Fruit fly (Drosophila melanogaster) whole organism, prepupa: ENCODE data around the gene capt.

Experiments
- Blimp-1 ChIP-seq: fragments of 200-800 bp; sonication (Bioruptor generic); optimal IDR thresholded peaks from 3 replicates; lab custom pipeline; 2017; ENCODE audit warnings: missing biosample characterization, missing genetic modification characterization, mild to moderate bottlenecking, moderate library complexity, missing genetic modification reagents
- CG10631 ChIP-seq: fragments of 200-800 bp; sonication (Bioruptor generic); optimal IDR thresholded peaks from 2 replicates; lab custom pipeline; 2016; ENCODE audit warnings: missing biosample characterization, missing genetic modification characterization
- CG10669 ChIP-seq: fragments of 200-800 bp; sonication (Bioruptor generic); optimal IDR thresholded peaks from 3 replicates; lab custom pipeline; 2018; ENCODE audit warnings: missing biosample characterization, mild to moderate bottlenecking, missing genetic modification characterization, moderate library complexity
- CG11294 ChIP-seq: fragments of 200-800 bp; sonication (Bioruptor generic); IDR thresholded peaks from 2 replicates; pipeline ENCODE4 v1.3.6; 2022; ENCODE audit warnings: missing biosample characterization, missing genetic modification characterization
- CG11902 ChIP-seq: fragments of 200-800 bp; sonication (Bioruptor generic); optimal IDR thresholded peaks from 3 replicates; lab custom pipeline; 2016; ENCODE audit warnings: missing biosample characterization, missing genetic modification characterization
- CG15336 ChIP-seq: fragments of 200-800 bp; sonication (Bioruptor generic); IDR thresholded peaks from 2 replicates; pipeline ENCODE4 v1.3.6; 2022; ENCODE audit warnings: missing biosample characterization, missing genetic modification characterization
- CG1621 ChIP-seq: fragments of 200-800 bp; sonication (Bioruptor generic); optimal IDR thresholded peaks from 3 replicates; lab custom pipeline; 2018; ENCODE audit warnings: missing biosample characterization, mild to moderate bottlenecking, missing genetic modification characterization
- CG16779 ChIP-seq: fragments of 200-800 bp; sonication (Bioruptor generic); optimal IDR thresholded peaks from 3 replicates; lab custom pipeline; 2017; ENCODE audit warnings: missing biosample characterization, mild to moderate bottlenecking, missing genetic modification characterization
- CG3032 ChIP-seq: fragments of 200-800 bp; optimal IDR thresholded peaks from 2 replicates; lab custom pipeline; 2019; ENCODE audit warnings: missing biosample characterization, mild to moderate bottlenecking, missing genetic modification characterization, moderate library complexity
- CG3919 ChIP-seq: fragments of 200-800 bp; sonication (Bioruptor generic); optimal IDR thresholded peaks from 3 replicates; lab custom pipeline; 2016; ENCODE audit warnings: missing biosample characterization, missing genetic modification characterization
- CG4318 ChIP-seq: fragments of 200-800 bp; sonication (Bioruptor generic); optimal IDR thresholded peaks from 3 replicates; lab custom pipeline; 2017; ENCODE audit warnings: missing biosample characterization, mild to moderate bottlenecking, missing genetic modification characterization
- CG6276 ChIP-seq: fragments of 200-800 bp; sonication (Bioruptor generic); optimal IDR thresholded peaks from 2 replicates; lab custom pipeline; 2017; ENCODE audit warnings: missing biosample characterization, mild to moderate bottlenecking, missing genetic modification characterization
- CG6792 ChIP-seq: fragments of 200-800 bp; sonication (Bioruptor generic); optimal IDR thresholded peaks from 3 replicates; lab custom pipeline; 2016; ENCODE audit warnings: missing biosample characterization, missing genetic modification characterization
- CG6808 ChIP-seq: fragments of 200-800 bp; sonication (Bioruptor generic); optimal IDR thresholded peaks from 3 replicates; lab custom pipeline; 2017; ENCODE audit warnings: missing biosample characterization, missing genetic modification characterization, mild to moderate bottlenecking, moderate library complexity, missing genetic modification reagents
- CG6854 ChIP-seq: fragments of 200-800 bp; sonication (Bioruptor generic); optimal IDR thresholded peaks from 2 replicates; lab custom pipeline; 2017; ENCODE audit warnings: missing biosample characterization, mild to moderate bottlenecking, missing genetic modification characterization
- CG7368 ChIP-seq: fragments of 200-800 bp; sonication (Bioruptor generic); optimal IDR thresholded peaks from 3 replicates; lab custom pipeline; 2016; ENCODE audit warnings: missing biosample characterization, missing genetic modification characterization
- CG8119 ChIP-seq: fragments of 200-800 bp; sonication (Bioruptor generic); IDR thresholded peaks from 3 replicates; pipeline ENCODE4 v1.3.6; 2022; ENCODE audit warnings: missing biosample characterization, missing genetic modification characterization
- CG8319 ChIP-seq: fragments of 200-800 bp; sonication (Bioruptor generic); optimal IDR thresholded peaks from 3 replicates; lab custom pipeline; 2016; ENCODE audit warnings: missing biosample characterization, missing genetic modification characterization
- CG9139 ChIP-seq: fragments of 200-800 bp; sonication (Bioruptor generic); optimal IDR thresholded peaks from 3 replicates; lab custom pipeline; 2017; ENCODE audit warnings: missing biosample characterization, mild to moderate bottlenecking, missing genetic modification characterization
- Eip78C ChIP-seq: fragments of 200-800 bp; sonication (Bioruptor generic); peaks from one replicate; lab custom pipeline; 2016; ENCODE audit warnings: missing biosample characterization, missing genetic modification characterization
- Ets96B ChIP-seq: fragments of 200-800 bp; optimal IDR thresholded peaks from 2 replicates; lab custom pipeline; 2019; ENCODE audit warnings: missing biosample characterization, mild to moderate bottlenecking, missing genetic modification characterization, moderate library complexity
- Hr38 ChIP-seq: sonication (Bioruptor generic); optimal IDR thresholded peaks from 2 replicates; lab custom pipeline; 2016; ENCODE audit warnings: missing biosample characterization, missing genetic modification characterization
- Hr4 ChIP-seq: fragments of 200-800 bp; sonication (Bioruptor generic); optimal IDR thresholded peaks from 3 replicates; lab custom pipeline; 2016; ENCODE audit warnings: missing biosample characterization, missing genetic modification characterization
- Lpt ChIP-seq: fragments of 200-800 bp; sonication (Bioruptor generic); optimal IDR thresholded peaks from 3 replicates; lab custom pipeline; 2016; ENCODE audit warnings: missing biosample characterization, missing genetic modification characterization
- OdsH ChIP-seq: fragments of 200-800 bp; sonication (Bioruptor generic); optimal IDR thresholded peaks from 3 replicates; lab custom pipeline; 2016; ENCODE audit warnings: missing biosample characterization, missing genetic modification characterization
- Smox ChIP-seq: fragments of 200-800 bp; sonication (Bioruptor generic); optimal IDR thresholded peaks from 3 replicates; lab custom pipeline; 2016; ENCODE audit warnings: missing biosample characterization, missing genetic modification characterization
- Sox14 ChIP-seq: fragments of 200-800 bp; sonication (Bioruptor generic); optimal IDR thresholded peaks from 3 replicates; lab custom pipeline; 2016; ENCODE audit warnings: missing biosample characterization, missing genetic modification characterization
- achi ChIP-seq: fragments of 200-800 bp; sonication (Bioruptor generic); optimal IDR thresholded peaks from 3 replicates; lab custom pipeline; 2016; ENCODE audit warnings: missing biosample characterization, missing genetic modification characterization
- acj6 ChIP-seq: fragments of 200-800 bp; sonication (Bioruptor generic); optimal IDR thresholded peaks from 3 replicates; lab custom pipeline; 2016; ENCODE audit warnings: missing biosample characterization, missing genetic modification characterization
- cyc ChIP-seq: fragments of 200-800 bp; sonication (Bioruptor generic); optimal IDR thresholded peaks from 3 replicates; lab custom pipeline; 2016; ENCODE audit warnings: missing biosample characterization, missing genetic modification characterization
- dac ChIP-seq: fragments of 200-800 bp; sonication (Bioruptor generic); optimal IDR thresholded peaks from 2 replicates; lab custom pipeline; 2017; ENCODE audit warnings: missing biosample characterization, mild to moderate bottlenecking, missing genetic modification characterization
- dsx ChIP-seq: fragments of 200-800 bp; optimal IDR thresholded peaks from 3 replicates; lab custom pipeline; 2019; ENCODE audit warnings: missing biosample characterization, mild to moderate bottlenecking, missing genetic modification characterization, moderate library complexity; ENCODE audit not compliant: poor library complexity, severe bottlenecking
- eg ChIP-seq: fragments of 200-800 bp; sonication (Bioruptor generic); IDR thresholded peaks from 3 replicates; pipeline ENCODE4 v1.3.6; 2022; ENCODE audit warnings: missing biosample characterization, missing genetic modification characterization
- fd85E ChIP-seq: fragments of 200-800 bp; sonication (Bioruptor generic); optimal IDR thresholded peaks from 3 replicates; lab custom pipeline; 2016; ENCODE audit warnings: missing biosample characterization, missing genetic modification characterization
- fkh ChIP-seq: fragments of 200-800 bp; sonication (Bioruptor generic); optimal IDR thresholded peaks from 3 replicates; lab custom pipeline; 2017; ENCODE audit warnings: missing biosample characterization, mild to moderate bottlenecking, missing genetic modification characterization, moderate library complexity
- lz ChIP-seq: fragments of 200-800 bp; sonication (Bioruptor generic); optimal IDR thresholded peaks from 3 replicates; lab custom pipeline; 2016; ENCODE audit warnings: missing biosample characterization, missing genetic modification characterization
- net ChIP-seq: fragments of 200-800 bp; sonication (Bioruptor generic); optimal IDR thresholded peaks from 3 replicates; lab custom pipeline; 2016; ENCODE audit warnings: missing biosample characterization, missing genetic modification characterization
- pdm3 ChIP-seq: fragments of 200-800 bp; sonication (Bioruptor generic); optimal IDR thresholded peaks from 3 replicates; lab custom pipeline; 2016; ENCODE audit warnings: missing biosample characterization, missing genetic modification characterization
- spab ChIP-seq: fragments of 200-800 bp; sonication (Bioruptor generic); optimal IDR thresholded peaks from 2 replicates; lab custom pipeline; 2017; ENCODE audit warnings: missing biosample characterization, mild to moderate bottlenecking, missing genetic modification characterization, missing genetic modification reagents
- svp ChIP-seq: fragments of 200-800 bp; sonication (Bioruptor generic); peaks from one replicate; lab custom pipeline; 2016; ENCODE audit warnings: missing biosample characterization, missing genetic modification characterization
- topi ChIP-seq: fragments of 200-800 bp; sonication (Bioruptor generic); optimal IDR thresholded peaks from 3 replicates; lab custom pipeline; 2016; ENCODE audit warnings: missing biosample characterization, missing genetic modification characterization
- vri ChIP-seq: fragments of 200-800 bp; sonication (Bioruptor generic); optimal IDR thresholded peaks from 3 replicates; lab custom pipeline; 2016; ENCODE audit warnings: missing biosample characterization, mild to moderate bottlenecking, missing genetic modification characterization

capt gene

DNA sequence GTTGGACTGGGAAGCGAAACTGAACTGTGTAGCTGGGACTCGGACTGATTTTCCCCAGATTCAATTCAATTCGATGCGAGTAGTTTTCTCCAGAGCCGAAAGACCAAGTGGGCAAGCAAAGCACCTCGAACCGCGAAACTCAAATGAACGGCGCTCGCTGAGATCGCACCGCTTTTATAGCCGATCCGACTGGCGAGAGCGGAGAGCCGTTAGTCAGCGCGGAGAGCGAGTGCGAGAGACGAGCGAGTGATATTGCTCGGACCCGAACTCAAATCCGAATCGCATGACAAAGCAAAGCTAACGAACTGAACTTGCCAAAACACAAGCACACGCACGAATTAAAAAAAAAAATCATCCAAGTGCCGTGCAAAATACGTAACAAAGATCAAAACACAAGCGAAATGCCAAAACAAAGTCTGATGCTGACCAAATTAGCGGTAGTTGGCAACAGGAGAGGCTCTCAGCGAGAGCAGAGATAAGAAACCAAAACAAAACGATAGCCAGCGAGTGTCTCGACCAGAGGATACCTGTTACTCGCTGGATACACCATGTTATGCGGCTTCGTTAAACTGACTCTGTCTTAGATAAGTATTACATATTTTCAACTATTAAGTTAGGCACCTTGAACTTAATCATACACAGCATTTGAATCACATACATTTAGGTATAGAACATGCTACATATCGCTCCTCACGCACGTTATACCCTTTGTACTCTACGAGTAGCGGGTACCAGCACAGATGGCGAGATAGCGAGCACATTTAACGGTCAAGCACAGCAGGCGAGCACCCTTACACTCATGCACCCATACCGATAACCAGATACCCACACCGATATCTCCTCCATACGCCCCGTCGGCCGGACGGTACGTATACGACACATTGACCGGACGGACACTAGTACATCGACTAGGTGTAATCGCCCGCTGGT is 38.9 kb downstream of the capt start (continued):
- peak; percentile 87 for TF ChIP-seq Sox14 (GFP tag; lab: Kevin White, UChicago)
- peak; percentile 84 for TF ChIP-seq acj6 (GFP tag; lab: Kevin White, UChicago)
- peak; percentile 96 for TF ChIP-seq svp
- TF ChIP-seq dsx (GFP tag; lab: Kevin White, UChicago), result peak; percentile 34
- peak; percentile 84 for TF ChIP-seq Hr4 (GFP tag; lab: Kevin White, UChicago)
- peak; percentile 47 for TF ChIP-seq dac (GFP tag; lab: Kevin White, UChicago)
- TF ChIP-seq Ets96B (tag; lab: Kevin White, UChicago), result peak; percentile 55
- peak; percentile 55 for TF ChIP-seq CG1621
- no peak for TF ChIP-seq Hr38
- TF ChIP-seq eg, result peak; percentile 84
- TF ChIP-seq lz, result peak; percentile 83
- peak; percentile 31 for TF ChIP-seq CG4318 (GFP tag; lab: Kevin White, UChicago)
- peak; percentile 77 for TF ChIP-seq CG6792 (GFP tag; lab: Kevin White, UChicago)
- no peak for TF ChIP-seq CG6854 (GFP tag; lab: Kevin White, UChicago)
- TF ChIP-seq CG6808 (GFP tag; lab: Kevin White, UChicago), result peak; percentile 52
- peak; percentile 73 for TF ChIP-seq cyc (GFP tag; lab: Kevin White, UChicago)
- peak; percentile 68 for TF ChIP-seq CG10631 (GFP tag; lab: Kevin White, UChicago)
- peak; percentile 75 for TF ChIP-seq CG8319 (GFP tag; lab: Kevin White, UChicago)
- TF ChIP-seq CG10669 (GFP tag; lab: Kevin White, UChicago), result peak; percentile 62
- TF ChIP-seq CG6276 (GFP tag; lab: Kevin White, UChicago), result peak; percentile 72
- TF ChIP-seq CG11294 (GFP tag; lab: Robert Waterston, UW), result peak; percentile 79
- peak; percentile 81 for TF ChIP-seq Smox (GFP tag; lab: Kevin White, UChicago)
- TF ChIP-seq net (GFP tag; lab: Kevin White, UChicago), result peak; percentile 84
- TF ChIP-seq CG8119, result peak; percentile 73
- peak; percentile 94 for TF ChIP-seq Eip78C (GFP tag; lab: Kevin White, UChicago)
- TF ChIP-seq CG15336 (GFP tag; lab: Robert Waterston, UW), result peak; percentile 78
- peak; percentile 71 for TF ChIP-seq CG3919 (GFP tag; lab: Kevin White, UChicago)
- peak; percentile 67 for TF ChIP-seq CG11902 (GFP tag; lab: Kevin White, UChicago)

DNA sequence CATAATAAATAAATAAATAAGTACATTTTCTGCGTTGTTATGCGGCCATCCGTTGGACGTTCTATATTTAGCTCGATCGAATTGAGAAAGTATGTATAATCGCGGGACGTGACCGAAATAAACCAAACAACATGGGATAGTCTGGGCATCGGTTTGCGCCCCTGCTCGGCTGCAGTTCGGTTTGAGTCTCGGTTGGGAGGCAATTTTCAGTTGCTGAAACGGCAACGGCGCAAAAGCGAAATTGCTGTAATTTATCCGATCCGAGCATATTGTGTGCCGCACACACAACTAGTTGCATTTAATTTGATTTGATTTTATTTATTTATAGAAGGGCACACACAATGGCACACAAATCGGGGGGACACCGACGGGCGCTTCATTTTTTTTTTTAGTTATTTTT is 39.9 kb downstream of the capt start:
- TF ChIP-seq CG10631 (GFP tag; lab: Kevin White, UChicago) (no peak), Eip78C (GFP tag; lab: Kevin White, UChicago) (peak; percentile 14), svp (peak; percentile 61), CG1621 (no peak), OdsH (GFP tag; lab: Kevin White, UChicago) (no peak), eg (peak; percentile 31; the same call in 2 of the 3 replicates)
- TF ChIP-seq, all 60 proteins: peak for 3

DNA sequence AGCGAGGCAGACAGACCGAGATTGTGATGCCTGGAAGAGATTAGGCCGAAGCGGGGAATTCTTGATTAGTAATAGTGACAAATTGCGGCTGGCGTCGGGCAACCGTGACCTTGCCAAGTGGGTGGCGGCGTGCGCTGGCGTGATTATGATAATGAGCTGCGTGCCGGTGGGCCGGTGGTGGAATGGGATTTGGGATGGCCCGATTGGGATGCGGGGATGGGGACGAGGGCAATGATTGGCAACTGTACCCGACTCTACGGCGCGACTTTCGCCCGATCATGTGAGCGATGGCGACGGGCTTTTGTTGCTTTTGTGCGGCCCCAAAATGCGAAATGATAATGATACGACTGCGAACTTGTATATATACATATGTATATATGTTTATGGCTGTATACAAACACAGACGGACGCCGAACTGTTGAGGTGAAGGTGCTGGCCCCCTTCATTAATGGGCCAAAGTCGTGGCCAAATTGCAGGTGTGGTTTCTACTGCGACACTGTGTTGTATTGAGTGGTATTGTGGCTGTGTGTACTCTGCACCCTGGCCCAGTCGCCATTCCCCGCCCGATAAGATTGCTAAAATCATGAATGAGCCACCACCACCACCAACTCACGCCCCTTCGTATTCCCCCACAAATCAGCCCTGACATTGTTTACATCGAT is 41.3 kb downstream of the capt start:
- TF ChIP-seq topi (peak; percentile 3), Hr38 (no peak), fd85E (GFP tag; lab: Kevin White, UChicago) (no peak), CG3919 (GFP tag; lab: Kevin White, UChicago) (peak; percentile 5), Blimp-1 (GFP tag; lab: Kevin White, UChicago) (no peak), CG16779 (peak; percentile 28), pdm3 (GFP tag; lab: Kevin White, UChicago) (no peak), CG3032 (tag; lab: Kevin White, UChicago) (no peak), dac (GFP tag; lab: Kevin White, UChicago) (no peak), CG11902 (GFP tag; lab: Kevin White, UChicago) (no peak), CG10631 (GFP tag; lab: Kevin White, UChicago) (no peak), CG8119 (no peak), CG9139 (GFP tag; lab: Kevin White, UChicago) (no peak), vri (peak; percentile 60), achi (no peak), CG10669 (GFP tag; lab: Kevin White, UChicago) (no peak), svp (peak; percentile 95), CG7368 (no peak), Hr4 (GFP tag; lab: Kevin White, UChicago) (no peak), fkh (GFP tag; lab: Kevin White, UChicago) (peak; percentile 20), lz (no peak), Lpt (GFP tag; lab: Kevin White, UChicago) (no peak), CG6854 (GFP tag; lab: Kevin White, UChicago) (peak; percentile 43), CG15336 (GFP tag; lab: Robert Waterston, UW) (no peak), spab (no peak), OdsH (GFP tag; lab: Kevin White, UChicago) (no peak), CG6808 (GFP tag; lab: Kevin White, UChicago) (no peak), Eip78C (GFP tag; lab: Kevin White, UChicago) (peak; percentile 80), CG4318 (GFP tag; lab: Kevin White, UChicago) (no peak), CG1621 (no peak)
